Fruit fly (Drosophila melanogaster): ENCODE results near the gene sov.

DNA sequence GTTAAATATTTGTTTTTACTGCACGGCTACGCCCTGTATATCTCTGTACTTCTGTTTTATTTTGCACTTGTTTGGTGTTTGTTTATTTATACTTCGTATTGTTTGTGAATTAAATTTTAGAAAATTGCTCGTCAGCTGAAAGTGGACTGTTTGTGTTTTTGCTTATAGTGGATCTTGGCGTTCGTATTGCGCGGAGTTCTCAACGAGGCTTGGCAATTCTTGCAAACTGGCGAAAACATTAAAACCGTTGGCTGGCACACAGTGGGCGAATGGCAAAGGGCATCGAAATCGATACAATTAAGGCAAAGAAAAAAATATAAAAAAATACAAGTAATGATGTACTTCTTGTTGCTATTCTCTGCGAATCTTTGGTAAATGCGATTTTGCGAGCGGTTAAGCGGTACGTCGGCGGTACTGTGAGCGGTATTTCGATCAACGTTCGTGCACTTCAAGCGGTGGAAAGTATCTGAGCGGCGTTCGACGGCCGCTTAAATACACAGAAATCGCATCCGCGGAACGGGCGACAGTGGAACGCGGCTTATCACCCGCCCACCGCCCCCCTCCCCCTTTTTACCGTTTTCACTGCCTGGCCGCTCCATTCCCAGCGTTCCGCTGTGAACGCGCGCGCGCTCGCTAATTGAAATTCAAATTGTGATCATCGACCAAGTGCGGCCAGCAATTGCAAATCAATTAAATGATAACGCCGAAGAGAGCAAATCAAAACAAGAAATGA lies 29.2 kb upstream of the sov start:
- TF ChIP-seq Sox102F (GFP tag; optimal IDR thresholded peaks at IDR 0.05) (no peak), CG2875 (GFP tag; optimal IDR thresholded peaks at IDR 0.05) (no peak), CG8478 (optimal IDR thresholded peaks at IDR 0.05) (no peak), CG31388 (GFP tag; optimal IDR thresholded peaks at IDR 0.05) (no peak), Hand (GFP tag; optimal IDR thresholded peaks at IDR 0.05) (no peak), CG6254 (GFP tag; optimal IDR thresholded peaks at IDR 0.05) (no peak)
